Fruit fly (Drosophila melanogaster) whole organism, wandering third instar larva: ENCODE measurements around the gene tbrd-1.

Source experiments
- Abd-B ChIP-seq: fragments of >200 bp; optimal IDR thresholded peaks from 2 replicates; lab custom pipeline; 2017; ENCODE audit warnings: missing biosample characterization, missing genetic modification characterization
- CG32264 ChIP-seq: fragments of 200-800 bp; sonication (Bioruptor generic); optimal IDR thresholded peaks from 2 replicates; lab custom pipeline; 2016; ENCODE audit warnings: missing biosample characterization, missing genetic modification characterization
- CG9705 ChIP-seq: fragments of 200-800 bp; sonication (Bioruptor generic); optimal IDR thresholded peaks from 2 replicates; lab custom pipeline; 2018; ENCODE audit warnings: missing biosample characterization, mild to moderate bottlenecking, missing genetic modification characterization
- CrebA ChIP-seq: fragments of 200-800 bp; sonication (Bioruptor generic); optimal IDR thresholded peaks from 2 replicates; lab custom pipeline; 2016; ENCODE audit warnings: missing biosample characterization, mild to moderate bottlenecking, missing genetic modification characterization, borderline replicate concordance
- Dfd ChIP-seq: fragments of >200 bp; optimal IDR thresholded peaks from 2 replicates; lab custom pipeline; 2017; ENCODE audit warnings: missing biosample characterization, missing genetic modification characterization
- Dif ChIP-seq: fragments of 200-275, 200-300 bp; sonication (Bioruptor generic); optimal IDR thresholded peaks from 2 replicates; lab custom pipeline; 2018; ENCODE audit warnings: missing biosample characterization, missing genetic modification characterization; ENCODE audit not compliant: partially characterized antibody
- GATAd ChIP-seq: sonication (Bioruptor generic); optimal IDR thresholded peaks from 2 replicates; lab custom pipeline; 2016; ENCODE audit warnings: missing biosample characterization, missing genetic modification characterization
- HLH106 ChIP-seq: fragments of 200-800 bp; optimal IDR thresholded peaks from 3 replicates; lab custom pipeline; 2019; ENCODE audit warnings: missing biosample characterization, mild to moderate bottlenecking, missing genetic modification characterization, moderate library complexity
- Hnf4 ChIP-seq: fragments of 200-800 bp; sonication (Bioruptor generic); optimal IDR thresholded peaks from 2 replicates; lab custom pipeline; 2016; ENCODE audit warnings: missing biosample characterization, mild to moderate bottlenecking, missing genetic modification characterization
- Hr78 ChIP-seq: fragments of >200 bp; optimal IDR thresholded peaks from 2 replicates; lab custom pipeline; 2017; ENCODE audit warnings: missing biosample characterization, missing genetic modification characterization
- Jra ChIP-seq: sonication (Bioruptor generic); optimal IDR thresholded peaks from 2 replicates; lab custom pipeline; 2016; ENCODE audit warnings: missing biosample characterization, missing genetic modification characterization
- Mio ChIP-seq: sonication (Bioruptor generic); optimal IDR thresholded peaks from 2 replicates; lab custom pipeline; 2016; ENCODE audit warnings: missing biosample characterization, missing genetic modification characterization
- Myc ChIP-seq: fragments of >200 bp; optimal IDR thresholded peaks from 2 replicates; lab custom pipeline; 2017
- N ChIP-seq: fragments of >200 bp; optimal IDR thresholded peaks from 2 replicates; lab custom pipeline; 2018; ENCODE audit warnings: missing biosample characterization, missing external identifiers, missing genetic modification characterization
- OdsH ChIP-seq: fragments of 200-800 bp; sonication (Bioruptor generic); optimal IDR thresholded peaks from 2 replicates; lab custom pipeline; 2016; ENCODE audit warnings: missing biosample characterization, mild to moderate bottlenecking, missing genetic modification characterization
- Rel ChIP-seq, 2 experiments: fragments of 200-800 bp; sonication (Bioruptor generic) in 1 of 2; optimal IDR thresholded peaks; 2 replicates in 1 of 2; 3 replicates in 1 of 2; lab custom pipeline; 2016 to 2019; ENCODE audit warnings: mild to moderate bottlenecking in 2 of 2, missing biosample characterization in 2 of 2, missing genetic modification characterization in 2 of 2, moderate library complexity in 1 of 2
- Sp1 ChIP-seq: fragments of 200-800 bp; sonication (Bioruptor generic); optimal IDR thresholded peaks from 3 replicates; lab custom pipeline; 2019; ENCODE audit warnings: missing biosample characterization, mild to moderate bottlenecking, missing genetic modification characterization, moderate library complexity
- Vsx2 ChIP-seq: fragments of 200-300, 225-300 bp; sonication (Bioruptor generic); optimal IDR thresholded peaks from 2 replicates; lab custom pipeline; 2018; ENCODE audit warnings: missing biosample characterization, missing genetic modification characterization; ENCODE audit not compliant: partially characterized antibody
- br ChIP-seq: fragments of 200-800 bp; sonication (Bioruptor generic); optimal IDR thresholded peaks from 2 replicates; lab custom pipeline; 2016; ENCODE audit warnings: missing biosample characterization, missing genetic modification characterization
- brk ChIP-seq: fragments of 200-800 bp; sonication (Bioruptor generic); optimal IDR thresholded peaks from 2 replicates; lab custom pipeline; 2016; ENCODE audit warnings: missing biosample characterization, mild to moderate bottlenecking, missing genetic modification characterization
- dl ChIP-seq, 2 experiments: fragments of 175-275, 200-275 bp in 1 of 2; fragments of 200-275 bp in 1 of 2; sonication (Bioruptor generic); optimal IDR thresholded peaks; lab custom pipeline; 2018; ENCODE audit warnings: mild to moderate bottlenecking in 2 of 2, missing biosample characterization in 2 of 2, missing genetic modification characterization in 2 of 2, moderate library complexity in 2 of 2; ENCODE audit not compliant: partially characterized antibody in 2 of 2, insufficient read depth in 1 of 2
- dsf ChIP-seq: sonication (Bioruptor generic); optimal IDR thresholded peaks from 2 replicates; lab custom pipeline; 2016; ENCODE audit warnings: missing biosample characterization, missing genetic modification characterization, borderline replicate concordance
- ey ChIP-seq: fragments of 200-800 bp; sonication (Bioruptor generic); optimal IDR thresholded peaks from 2 replicates; lab custom pipeline; 2016; ENCODE audit warnings: missing biosample characterization, missing genetic modification characterization
- foxo ChIP-seq, 2 experiments: fragments of 200-800 bp; sonication (Bioruptor generic); optimal IDR thresholded peaks; 2 replicates in 1 of 2; 3 replicates in 1 of 2; lab custom pipeline; 2016 to 2017; ENCODE audit warnings: missing biosample characterization in 2 of 2, missing genetic modification characterization in 2 of 2
- fru ChIP-seq: fragments of 200-800 bp; sonication (Bioruptor generic); optimal IDR thresholded peaks from 3 replicates; lab custom pipeline; 2016; ENCODE audit warnings: missing biosample characterization, mild to moderate bottlenecking, missing genetic modification characterization
- h ChIP-seq: fragments of 200-800 bp; sonication (Bioruptor generic); optimal IDR thresholded peaks from 3 replicates; lab custom pipeline; 2016; ENCODE audit warnings: missing biosample characterization, mild to moderate bottlenecking, missing genetic modification characterization
- jim ChIP-seq: fragments of 175-275, 200-325 bp; sonication (Bioruptor generic); optimal IDR thresholded peaks from 2 replicates; lab custom pipeline; 2016; ENCODE audit warnings: missing biosample characterization, mild to moderate bottlenecking, missing genetic modification characterization
- lola ChIP-seq: fragments of >200 bp; optimal IDR thresholded peaks from 2 replicates; lab custom pipeline; 2017; ENCODE audit warnings: missing biosample characterization, missing genetic modification characterization
- pan ChIP-seq: fragments of >200 bp; optimal IDR thresholded peaks from 2 replicates; lab custom pipeline; 2017
- psq ChIP-seq: fragments of 200-800 bp; sonication (Bioruptor generic); optimal IDR thresholded peaks from 3 replicates; lab custom pipeline; 2017; ENCODE audit warnings: missing biosample characterization, mild to moderate bottlenecking, missing genetic modification characterization, moderate library complexity
- rgr ChIP-seq: fragments of 200-800 bp; sonication (Bioruptor generic); optimal IDR thresholded peaks from 3 replicates; lab custom pipeline; 2016; ENCODE audit warnings: missing biosample characterization, mild to moderate bottlenecking, missing genetic modification characterization
- sage ChIP-seq: fragments of 200-800 bp; sonication (Bioruptor generic); optimal IDR thresholded peaks from 2 replicates; lab custom pipeline; 2016; ENCODE audit warnings: missing biosample characterization, mild to moderate bottlenecking, missing genetic modification characterization
- tai ChIP-seq: sonication (Bioruptor generic); optimal IDR thresholded peaks from 2 replicates; lab custom pipeline; 2016; ENCODE audit warnings: missing biosample characterization, missing genetic modification characterization
- woc ChIP-seq: sonication (Bioruptor generic); optimal IDR thresholded peaks from 2 replicates; lab custom pipeline; 2016; ENCODE audit warnings: missing biosample characterization, mild to moderate bottlenecking, missing genetic modification characterization

The tbrd-1 gene

dm6 chr3R:23933430-23933683 is 40.0 kb upstream of the tbrd-1 start, which contains the start of gene RpS19b:
RpS19b (minus strand) TSS chr3R:23933530.
- TF ChIP-seq sage, result no peak
- no peak for TF ChIP-seq lola (GFP tag; lab: Kevin White, UChicago)
- no peak for TF ChIP-seq CG9705
- no peak for TF ChIP-seq Hr78 (GFP tag; lab: Kevin White, UChicago)
- TF ChIP-seq fru (GFP tag; lab: Kevin White, UChicago), result no peak
- no peak for TF ChIP-seq br (GFP tag; lab: Kevin White, UChicago)
- no peak for TF ChIP-seq Hnf4

dm6 chr3R:23931095-23931728 is 37.9 kb upstream of the tbrd-1 start, which contains the start of the genes Rpt2 and CG13599:
Rpt2 (minus strand) TSS chr3R:23931558.
CG13599 (plus strand) TSS chr3R:23931639.
- TF ChIP-seq Myc (no peak), fru (GFP tag; lab: Kevin White, UChicago) (no peak), psq (GFP tag; lab: Kevin White, UChicago) (no peak), pan (lab: Kevin White, UChicago) (no peak), Mio (no peak), CG32264 (GFP tag; lab: Kevin White, UChicago) (no peak), CrebA (no peak), tai (GFP tag; lab: Kevin White, UChicago) (no peak), Sp1 (GFP tag; lab: Kevin White, UChicago) (peak; percentile 14), N (GFP tag; lab: Kevin White, UChicago) (no peak), Jra (peak; percentile 33), Dfd (GFP tag; lab: Kevin White, UChicago) (no peak), brk (GFP tag; lab: Kevin White, UChicago) (no peak), dl (GFP tag; optimal IDR thresholded peaks at IDR 0.05; lab: Kevin White, UChicago; ENCODE audit: insufficient read depth in 1 of 2, partially characterized antibody in 2 of 2) (no peak), foxo (GFP tag; optimal IDR thresholded peaks at IDR 0.05; lab: Kevin White, UChicago) (peak in 1 of 2 experiments; percentile 24), Hnf4 (no peak), Vsx2 (GFP tag; lab: Kevin White, UChicago) (no peak), ey (no peak), Rel (GFP tag; optimal IDR thresholded peaks at IDR 0.05; lab: Kevin White, UChicago) (no peak), Rel (tag; optimal IDR thresholded peaks at IDR 0.05; lab: Kevin White, UChicago) (peak; percentile 9), woc (GFP tag; lab: Kevin White, UChicago) (no peak), Hr78 (GFP tag; lab: Kevin White, UChicago) (no peak), lola (GFP tag; lab: Kevin White, UChicago) (no peak), sage (no peak), OdsH (GFP tag; lab: Kevin White, UChicago) (no peak), Abd-B (GFP tag; lab: Kevin White, UChicago) (no peak), rgr (GFP tag; lab: Kevin White, UChicago) (peak; percentile 6), h (GFP tag; lab: Kevin White, UChicago) (peak; percentile 2)
- TF ChIP-seq, all 38 proteins: peak for 6

- TF ChIP-seq lola (GFP tag; lab: Kevin White, UChicago), result no peak
- no peak for TF ChIP-seq fru (GFP tag; lab: Kevin White, UChicago)
- TF ChIP-seq GATAd (GFP tag; lab: Kevin White, UChicago), result no peak
- no peak for TF ChIP-seq OdsH (GFP tag; lab: Kevin White, UChicago)
- no peak for TF ChIP-seq psq (GFP tag; lab: Kevin White, UChicago)
- no peak for TF ChIP-seq brk (GFP tag; lab: Kevin White, UChicago)
- no peak for TF ChIP-seq Hnf4
- TF ChIP-seq Dif (GFP tag; lab: Kevin White, UChicago), result no peak
- TF ChIP-seq Sp1 (GFP tag; lab: Kevin White, UChicago), result no peak
- TF ChIP-seq N (GFP tag; lab: Kevin White, UChicago), result no peak
- no peak for TF ChIP-seq h (GFP tag; lab: Kevin White, UChicago)
- TF ChIP-seq rgr (GFP tag; lab: Kevin White, UChicago), result peak; percentile 4
- no peak for TF ChIP-seq dl (GFP tag; optimal IDR thresholded peaks at IDR 0.05; lab: Kevin White, UChicago; ENCODE audit: insufficient read depth in 1 of 2, partially characterized antibody in 2 of 2)
- peak; percentile 73 for TF ChIP-seq woc (GFP tag; lab: Kevin White, UChicago)
- no peak for TF ChIP-seq Vsx2 (GFP tag; lab: Kevin White, UChicago)
- TF ChIP-seq jim (GFP tag; lab: Kevin White, UChicago), result no peak
- no peak for TF ChIP-seq tai (GFP tag; lab: Kevin White, UChicago)
- TF ChIP-seq sage, result no peak
- no peak for TF ChIP-seq dsf (GFP tag; lab: Kevin White, UChicago)
- TF ChIP-seq Mio, result no peak
- TF ChIP-seq HLH106 (tag; lab: Kevin White, UChicago), result peak; percentile 0
Observed at dm6 chr3R:23928950-23929602, 35.7 kb upstream of the tbrd-1 start, which contains the start of the genes CG43998, CG43999 and CG31142. CG43998 (minus strand) TSS chr3R:23929000. CG43999 (minus strand) TSS chr3R:23929000. CG31142 (plus strand) TSS chr3R:23929243.
